Worm (Caenorhabditis elegans) whole organism, dauer: Measurements from ENCODE around the gene twk-24.

ENCODE experiments used
- unc-62 ChIP-seq: sonication (generic microtip); optimal IDR thresholded peaks from 2 replicates; lab custom pipeline; 2017; ENCODE audit warnings: missing biosample characterization, missing genetic modification reagents, missing genetic modification characterization

Gene twk-24

ce11 chrV:12269272-12269767 lies at the start of gene twk-24:
TSS of gene twk-24 (minus strand) at chrV:12269322.
- TF ChIP-seq unc-62 (GFP tag; lab: Kevin White, UChicago) = no peak

- TF ChIP-seq unc-62 (GFP tag; lab: Kevin White, UChicago) = no peak
Observed at ce11 chrV:12317894-12318553, 48.9 kb upstream of the twk-24 start, which contains the start of the genes R04F11.5 and R04F11.2. TSS of gene R04F11.5 (minus strand) at chrV:12318019. TSS of gene R04F11.2 (plus strand) at chrV:12318381.

ce11 chrV:12317080-12317479 lies 48.0 kb upstream of the twk-24 start, which contains the start of gene R04F11.3:
TSS of gene R04F11.3 (minus strand) at chrV:12317180.
- no peak for TF ChIP-seq unc-62 (GFP tag; lab: Kevin White, UChicago)

ce11 chrV:12316076-12316475 lies 47.0 kb upstream of the twk-24 start:
- TF ChIP-seq unc-62 (GFP tag; lab: Kevin White, UChicago) = no peak

DNA sequence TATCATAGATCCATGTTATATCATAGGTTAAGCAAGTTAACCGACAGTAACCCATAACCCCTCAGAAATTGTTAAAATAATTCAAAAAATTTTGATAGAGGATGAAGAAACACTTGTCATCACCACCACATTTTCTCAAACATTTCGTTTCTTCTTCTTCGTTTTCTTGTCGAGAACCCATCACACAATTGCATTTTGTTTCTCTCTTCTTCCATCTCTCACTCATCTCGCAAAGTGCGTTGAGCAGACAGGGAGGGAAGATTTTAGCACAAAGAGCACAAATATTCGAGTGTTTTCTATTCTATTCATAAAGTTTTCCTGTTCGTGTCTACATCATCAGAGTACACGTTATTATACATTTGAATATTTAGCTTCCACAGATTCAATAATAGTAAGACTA lies 45.3 kb upstream of the twk-24 start:
- no peak for TF ChIP-seq unc-62 (GFP tag; lab: Kevin White, UChicago)

DNA sequence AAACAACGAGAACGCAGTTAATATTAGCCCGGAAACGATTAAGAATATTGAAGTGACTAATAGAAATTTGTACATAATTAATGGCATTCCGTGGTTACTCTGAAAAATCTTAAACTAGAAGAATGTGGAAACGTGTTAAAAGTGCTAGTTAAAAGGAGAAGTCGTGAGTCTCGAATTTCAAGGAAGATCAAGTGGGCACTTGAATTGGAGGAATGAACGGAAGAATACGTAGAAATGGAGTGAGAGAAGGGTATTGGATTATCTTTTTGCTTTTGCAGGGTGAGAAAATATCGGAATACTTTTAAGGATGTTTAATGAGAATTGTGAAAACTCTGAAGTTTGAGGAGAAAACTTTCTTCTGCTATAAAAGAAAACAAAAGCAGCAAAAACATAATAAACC lies 41.1 kb upstream of the twk-24 start, which contains the start of gene hpo-30:
hpo-30 (minus strand) TSS at position 101 of the 400 bp plus-strand sequence.
- no peak for TF ChIP-seq unc-62 (GFP tag; lab: Kevin White, UChicago)

- no peak for TF ChIP-seq unc-62 (GFP tag; lab: Kevin White, UChicago)
Observed at ce11 chrV:12307011-12307540, 38.0 kb upstream of the twk-24 start, which contains the start of gene srg-45. TSS of gene srg-45 (plus strand) at chrV:12307490.

- no peak for TF ChIP-seq unc-62 (GFP tag; lab: Kevin White, UChicago)
Observed at ce11 chrV:12305677-12306076, 36.6 kb upstream of the twk-24 start.

- TF ChIP-seq unc-62 (GFP tag; lab: Kevin White, UChicago) = no peak
Observed at ce11 chrV:12303453-12304077, 34.4 kb upstream of the twk-24 start.

- no peak for TF ChIP-seq unc-62 (GFP tag; lab: Kevin White, UChicago)
Observed at ce11 chrV:12301985-12302591, 33.0 kb upstream of the twk-24 start, which contains the start of the genes frm-7 and F55C5.17. TSS of gene frm-7 (plus strand) at chrV:12302484. TSS of gene F55C5.17 (plus strand) at chrV:12302541.

ce11 chrV:12300780-12301460 lies 31.8 kb upstream of the twk-24 start:
- TF ChIP-seq unc-62 (GFP tag; lab: Kevin White, UChicago) = no peak

ce11 chrV:12300166-12300565 lies 31.0 kb upstream of the twk-24 start:
- TF ChIP-seq unc-62 (GFP tag; lab: Kevin White, UChicago) = no peak

ce11 chrV:12299244-12299766 lies 30.2 kb upstream of the twk-24 start:
- TF ChIP-seq unc-62 (GFP tag; lab: Kevin White, UChicago) = no peak

- TF ChIP-seq unc-62 (GFP tag; lab: Kevin White, UChicago) = no peak
Observed at ce11 chrV:12298184-12298583, 29.1 kb upstream of the twk-24 start.

ce11 chrV:12296794-12297193 lies 27.7 kb upstream of the twk-24 start:
- no peak for TF ChIP-seq unc-62 (GFP tag; lab: Kevin White, UChicago)
